Fruit fly (Drosophila melanogaster) ovary, adult (tissue): ENCODE results near the gene CG1416.

ENCODE experiments used
- CG17801 ChIP-seq: fragments of 200-800 bp; optimal IDR thresholded peaks from 2 replicates; lab custom pipeline; 2019; ENCODE audit warnings: missing biosample characterization, mild to moderate bottlenecking, missing genetic modification characterization, moderate library complexity; ENCODE audit not compliant: partially characterized antibody

Gene CG1416

DNA sequence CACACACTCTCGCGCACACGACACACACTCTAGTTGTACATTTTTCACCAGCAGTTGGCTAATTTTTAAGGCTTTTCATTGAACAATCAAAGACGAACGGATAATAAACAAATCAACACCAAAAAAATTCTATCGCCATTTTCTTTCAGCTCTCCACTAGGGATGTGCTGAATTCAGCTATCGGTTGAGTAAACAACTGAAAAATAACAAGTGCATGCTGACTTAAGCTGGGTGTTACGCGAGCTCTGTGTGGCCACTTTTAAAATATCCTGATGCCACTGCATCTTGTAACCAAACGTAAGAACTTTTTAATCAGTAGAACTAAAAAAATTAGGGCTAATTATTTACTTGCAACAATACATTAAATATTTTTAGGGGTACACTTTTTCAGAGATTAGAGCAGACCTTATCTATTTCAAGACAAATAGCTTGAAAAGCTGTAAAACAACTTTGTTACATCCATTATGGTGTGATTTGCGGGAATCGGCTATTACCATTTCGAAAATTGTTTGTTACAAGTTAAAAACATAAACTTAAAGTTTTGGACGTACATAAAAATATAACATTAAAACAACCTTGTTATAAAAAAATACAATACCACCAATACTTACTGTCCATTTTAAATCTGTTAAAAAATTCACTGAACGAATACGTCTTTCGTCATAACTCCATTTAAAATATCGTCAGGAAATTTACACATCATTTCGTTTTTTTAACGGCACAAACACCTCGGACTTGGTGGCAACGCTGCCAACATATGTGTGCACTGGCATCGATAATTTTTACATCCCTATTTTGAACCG lies at the start of gene CG1416, which contains the start of gene step:
Gene CG1416, plus strand, starts transcription at position 747 of the 803 bp plus-strand sequence.
Gene step, minus strand, starts transcription at position 203 of the 803 bp plus-strand sequence.
- no peak for TF ChIP-seq CG17801

DNA sequence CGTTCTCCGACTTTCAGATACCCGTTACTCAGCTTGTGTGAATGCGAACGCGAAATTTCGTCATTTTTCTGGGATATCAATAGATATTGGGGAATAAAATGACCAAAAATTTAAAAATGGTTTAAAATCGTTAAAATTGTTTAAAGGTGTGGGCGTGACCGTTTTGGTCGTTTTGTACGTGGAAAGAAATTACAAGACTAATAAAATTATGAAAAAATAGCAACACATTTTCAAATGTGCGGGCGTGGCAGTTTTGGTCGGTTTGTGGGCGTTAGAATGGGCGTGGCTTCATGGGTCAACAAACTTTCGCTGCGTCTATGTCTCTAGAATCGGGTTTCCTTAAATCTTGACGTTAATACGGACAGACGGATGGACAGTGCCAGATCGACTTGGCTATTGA lies 31.7 kb upstream of the CG1416 start:
- TF ChIP-seq CG17801: no peak

- TF ChIP-seq CG17801: no peak
These were observed 8.9 kb upstream of the CG1416 start for dm6 chr2L:21748949-21749348.

- no peak for TF ChIP-seq CG17801
These were observed 5.0 kb upstream of the CG1416 start for dm6 chr2L:21752798-21753197.

DNA sequence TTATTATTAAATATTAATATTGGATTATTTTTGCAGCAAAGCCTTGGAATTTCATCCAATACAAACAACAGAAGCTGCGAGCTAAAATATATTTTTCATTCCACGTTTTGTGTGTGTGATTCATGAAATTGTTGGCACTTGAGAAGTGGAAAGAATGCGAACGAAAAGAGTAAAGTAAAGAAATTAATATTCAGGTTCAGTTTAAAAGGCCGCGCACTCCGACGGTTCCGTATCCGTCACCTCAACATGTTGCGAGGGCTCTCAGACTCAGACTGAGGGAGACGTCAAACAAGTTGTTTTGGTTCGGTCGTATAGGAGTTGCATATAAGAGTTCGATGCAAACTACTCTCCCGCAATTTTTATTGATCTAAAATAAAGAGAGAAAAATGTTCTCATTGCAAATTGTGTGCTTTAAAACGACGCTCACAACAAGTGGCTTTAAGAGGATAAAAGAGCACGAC lies 4.3 kb upstream of the CG1416 start:
- peak; percentile 10 for TF ChIP-seq CG17801

dm6 chr2L:21754011-21754410 lies 3.8 kb upstream of the CG1416 start:
- no peak for TF ChIP-seq CG17801

DNA sequence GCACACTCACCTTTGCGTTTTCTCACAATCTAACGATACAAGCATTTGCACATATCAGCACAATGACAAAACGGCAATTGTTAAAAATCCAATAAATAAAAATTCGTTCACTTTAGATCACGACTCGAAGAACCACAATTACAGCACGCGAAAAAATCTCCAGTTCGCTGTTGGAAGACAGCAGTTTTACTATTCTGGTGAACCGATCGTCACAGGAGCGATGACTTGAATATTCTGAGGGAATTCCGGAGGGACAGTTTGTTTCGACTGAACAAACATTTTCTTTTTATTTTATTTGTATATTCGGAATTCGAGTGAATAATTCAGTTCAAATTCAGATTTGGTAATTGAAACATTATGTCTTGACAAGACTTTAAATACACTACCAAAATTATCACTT lies 2.5 kb upstream of the CG1416 start:
- TF ChIP-seq CG17801: no peak

dm6 chr2L:21756696-21757095 lies 1.1 kb upstream of the CG1416 start:
- no peak for TF ChIP-seq CG17801

DNA sequence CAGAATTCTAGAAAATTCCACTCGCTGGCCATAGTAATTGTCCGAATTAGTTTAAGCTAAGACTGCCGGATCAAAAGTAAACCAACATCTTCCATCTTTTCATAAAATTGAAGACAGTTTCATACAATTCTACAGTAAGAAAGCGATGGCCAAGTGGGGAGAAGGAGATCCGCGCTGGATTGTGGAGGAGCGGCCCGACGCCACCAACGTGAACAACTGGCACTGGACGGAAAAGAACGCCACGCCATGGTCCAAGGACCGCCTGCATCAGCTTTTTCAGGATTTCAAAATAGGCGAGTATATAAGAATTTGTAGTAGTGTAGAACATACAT lies 223 bp downstream of the CG1416 start:
- no peak for TF ChIP-seq CG17801

- TF ChIP-seq CG17801: no peak
These were observed 7.1 kb downstream of the CG1416 start for dm6 chr2L:21764934-21765333.

- TF ChIP-seq CG17801: no peak
These were observed 11.7 kb downstream of the CG1416 start for dm6 chr2L:21769461-21769860.

DNA sequence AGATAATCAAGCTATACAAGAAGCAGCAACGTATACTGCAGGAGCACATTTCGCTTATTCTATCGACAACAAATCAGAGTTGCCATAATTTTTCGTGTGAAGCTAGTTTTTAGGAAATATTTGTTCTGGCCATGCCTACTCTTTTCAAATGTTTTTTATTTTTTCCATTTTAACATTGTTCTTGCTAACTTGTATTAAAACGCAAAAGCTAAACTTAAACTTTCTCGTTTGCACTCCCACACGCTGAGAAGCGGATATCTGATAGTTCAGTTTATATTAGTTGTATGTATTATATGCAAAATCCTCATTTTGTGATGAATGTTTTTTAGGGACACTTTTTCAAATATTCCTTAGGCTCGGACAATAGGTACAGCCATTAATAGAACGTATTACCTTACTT lies 26.2 kb downstream of the CG1416 start, which contains the start of gene CG11630:
Gene CG11630, minus strand, starts transcription at position 101 of the 400 bp plus-strand sequence.
- TF ChIP-seq CG17801: no peak

DNA sequence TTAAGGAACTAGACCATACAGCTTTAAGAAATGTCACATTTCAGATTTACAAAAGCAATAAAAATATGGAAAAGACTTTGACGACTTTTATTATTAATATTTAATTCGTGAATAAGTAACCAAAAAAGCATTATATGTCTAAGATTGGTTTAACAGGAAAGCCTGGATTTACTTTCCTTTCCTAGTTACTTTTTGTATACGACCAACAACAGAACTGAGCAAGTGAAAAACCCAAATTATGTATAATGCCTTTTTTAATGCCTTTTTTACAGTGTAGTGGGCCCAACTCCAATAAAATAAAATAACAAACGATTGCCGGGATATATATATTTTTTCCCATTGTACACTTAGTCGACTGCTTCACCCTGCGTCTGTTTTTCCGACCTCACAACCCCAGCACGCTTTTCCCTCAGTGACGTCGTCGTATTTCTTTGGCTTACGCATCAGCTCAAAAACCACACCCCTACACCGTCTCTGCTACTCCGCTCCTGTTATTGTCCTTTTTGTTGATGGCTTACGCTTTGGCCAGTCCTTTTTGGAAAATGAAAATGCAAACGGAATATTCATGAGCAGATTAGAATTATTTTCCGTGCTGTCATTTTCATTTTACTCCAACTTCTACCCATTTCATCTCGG lies 27.1 kb downstream of the CG1416 start:
- no peak for TF ChIP-seq CG17801

dm6 chr2L:21786991-21787390 lies 29.2 kb downstream of the CG1416 start:
- no peak for TF ChIP-seq CG17801

DNA sequence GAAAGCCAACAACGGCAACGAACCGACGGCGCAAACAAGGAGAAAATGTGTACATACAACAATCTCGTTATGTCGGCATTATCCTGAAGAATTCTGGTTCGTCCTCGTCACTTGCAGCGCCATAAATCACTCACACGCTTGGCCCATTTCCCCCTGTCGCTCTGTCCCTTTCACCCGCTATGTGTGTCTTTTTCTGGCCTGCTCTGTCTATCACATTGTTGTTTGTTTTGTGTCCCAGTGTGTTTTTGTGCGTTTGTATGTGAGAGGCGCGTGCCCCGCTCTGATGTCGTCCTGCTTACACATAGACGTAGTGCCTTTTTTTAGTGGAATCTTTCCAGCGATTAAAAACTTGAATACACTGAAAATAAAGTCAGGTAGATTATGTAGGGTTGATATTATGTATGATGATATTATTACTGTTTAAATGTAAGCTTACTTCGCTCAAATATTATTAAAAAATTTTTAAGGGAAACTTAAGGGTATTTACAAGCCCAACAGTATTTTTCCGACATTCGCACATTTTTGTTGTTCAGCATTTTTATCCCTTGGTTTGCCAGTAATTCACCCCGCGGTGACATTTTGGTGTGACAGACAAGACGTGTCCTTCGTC lies 31.8 kb downstream of the CG1416 start:
- no peak for TF ChIP-seq CG17801

- TF ChIP-seq CG17801: no peak
These were observed 34.2 kb downstream of the CG1416 start for dm6 chr2L:21791980-21792379.

- TF ChIP-seq CG17801: no peak
These were observed 35.0 kb downstream of the CG1416 start for dm6 chr2L:21792831-21793230.
